Fruit fly (Drosophila melanogaster) whole organism, pupa: ENCODE measurements around the gene PolG2.

Source experiments
- Snoo ChIP-seq: fragments of 200-800 bp; sonication (Bioruptor generic); optimal IDR thresholded peaks from 3 replicates; lab custom pipeline; 2017; ENCODE audit warnings: missing biosample characterization, mild to moderate bottlenecking, missing genetic modification characterization, inconsistent platforms
- fd96Ca ChIP-seq: fragments of 200-800 bp; sonication (Bioruptor generic); IDR thresholded peaks from 3 replicates; pipeline ENCODE4 v1.3.6; 2022; ENCODE audit warnings: missing biosample characterization, missing genetic modification characterization
- gl ChIP-seq: fragments of 200-800 bp; sonication (Bioruptor generic); optimal IDR thresholded peaks from 2 replicates; lab custom pipeline; 2018; ENCODE audit warnings: missing biosample characterization, mild to moderate bottlenecking, missing genetic modification characterization

dm6 chr2L:13804561-13805067 is 28.3 kb downstream of the PolG2 start:
- peak; percentile 46; the same call in 1 of the 3 replicates for TF ChIP-seq fd96Ca (GFP tag; lab: Robert Waterston, UW)
- no peak for TF ChIP-seq Snoo (tag; lab: Kevin White, UChicago)
- TF ChIP-seq gl (tag; lab: Kevin White, UChicago) = peak; percentile 37
